Worm (Caenorhabditis elegans): ENCODE data around the gene egl-45.

egl-45 gene

ce11 chrIII:7778530-7778929 lies 49.9 kb downstream of the egl-45 start:
- TF ChIP-seq unc-55 (GFP tag; optimal IDR thresholded peaks at IDR 0.05) (peak; percentile 47), pax-1 (tag; optimal IDR thresholded peaks at IDR 0.05) (no peak), nfya-1 (tag; optimal IDR thresholded peaks at IDR 0.05) (peak; percentile 81), ceh-48 (tag; optimal IDR thresholded peaks at IDR 0.05) (no peak)

DNA sequence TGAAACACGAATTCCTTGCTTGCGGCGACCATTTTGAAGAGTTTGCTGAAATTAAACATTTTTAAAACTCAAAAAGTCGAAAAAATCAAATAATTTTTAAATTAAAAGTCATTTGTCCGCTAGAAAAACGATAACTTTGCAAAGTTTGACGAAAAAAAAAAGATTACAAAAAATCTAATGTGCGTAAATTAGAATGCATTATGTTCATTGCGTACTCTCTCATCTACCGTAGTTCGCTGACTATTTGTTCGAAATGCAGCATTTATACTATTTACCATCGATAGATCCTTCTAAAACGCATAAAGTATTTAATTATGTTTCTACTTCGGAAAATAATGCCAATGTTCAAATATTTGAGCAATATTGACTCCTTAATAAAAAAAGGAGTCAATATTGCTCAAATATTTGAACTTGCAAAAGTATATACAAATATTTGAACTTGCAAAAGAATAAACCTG lies 52.4 kb downstream of the egl-45 start, which contains the start of gene bath-15:
Gene bath-15, minus strand, starts transcription at position 51 of the 458 bp plus-strand sequence.
- no peak for TF ChIP-seq K02D7.2 (tag; optimal IDR thresholded peaks at IDR 0.05)
- TF ChIP-seq npax-4 (tag; optimal IDR thresholded peaks at IDR 0.05), result no peak
- TF ChIP-seq pha-4 (tag; optimal IDR thresholded peaks at IDR 0.05), result no peak
- no peak for TF ChIP-seq ets-4 (tag; optimal IDR thresholded peaks at IDR 0.05)
- no peak for TF ChIP-seq fax-1 (tag; optimal IDR thresholded peaks at IDR 0.05)
- no peak for TF ChIP-seq ceh-34 (tag; optimal IDR thresholded peaks at IDR 0.05)
- no peak for TF ChIP-seq C08G9.2 (tag; optimal IDR thresholded peaks at IDR 0.05)
- no peak for TF ChIP-seq pros-1 (tag; optimal IDR thresholded peaks at IDR 0.05)
- no peak for TF ChIP-seq ceh-48 (tag; optimal IDR thresholded peaks at IDR 0.05)
- no peak for TF ChIP-seq hlh-8 (tag; optimal IDR thresholded peaks at IDR 0.05)
- no peak for TF ChIP-seq pat-9 (tag; optimal IDR thresholded peaks at IDR 0.05)
- TF ChIP-seq tbx-7 (tag; optimal IDR thresholded peaks at IDR 0.05), result no peak
